Worm (Caenorhabditis elegans) whole organism, young adult: ENCODE data around the gene nhr-257.

Source experiments
- D2030.7 ChIP-seq: fragments of 200-800 bp; sonication (Bioruptor generic); IDR thresholded peaks from 2 replicates; pipeline ENCODE4 v1.3.6; 2022; ENCODE audit warnings: missing genetic modification reagents, missing genetic modification characterization, missing compliant biosample characterization
- F23B12.7 ChIP-seq: sonication (generic microtip); optimal IDR thresholded peaks from 2 replicates; lab custom pipeline; 2017; ENCODE audit warnings: missing genetic modification characterization, mild to moderate bottlenecking, missing compliant biosample characterization, antibody characterized with exemption, moderate library complexity; ENCODE audit not compliant: insufficient read depth
- F33H1.4 ChIP-seq: fragments of 200-800 bp; sonication (Bioruptor generic); IDR thresholded peaks from 2 replicates; pipeline ENCODE4 v1.3.6; 2022; ENCODE audit warnings: missing genetic modification reagents, missing genetic modification characterization, missing compliant biosample characterization
- F39B2.1 ChIP-seq: fragments of 200-800 bp; sonication (Bioruptor generic); IDR thresholded peaks from 2 replicates; pipeline ENCODE4 v1.3.6; 2022; ENCODE audit warnings: missing genetic modification reagents, missing genetic modification characterization, missing compliant biosample characterization
- F52B5.7 ChIP-seq: sonication (generic microtip); optimal IDR thresholded peaks from 2 replicates; lab custom pipeline; 2016; ENCODE audit warnings: mild to moderate bottlenecking, missing genetic modification characterization, missing compliant biosample characterization
- F57A8.1 ChIP-seq: fragments of 200-800 bp; sonication (Bioruptor generic); optimal IDR thresholded peaks from 2 replicates; lab custom pipeline; 2018; ENCODE audit warnings: mild to moderate bottlenecking, missing genetic modification characterization, moderate library complexity, missing compliant biosample characterization
- K12H6.12 ChIP-seq: fragments of 200-800 bp; sonication (Bioruptor generic); optimal IDR thresholded peaks from 2 replicates; lab custom pipeline; 2018; ENCODE audit warnings: mild to moderate bottlenecking, missing genetic modification characterization, missing compliant biosample characterization
- T07F8.4 ChIP-seq: sonication (generic microtip); optimal IDR thresholded peaks from 2 replicates; lab custom pipeline; 2016; ENCODE audit warnings: mild to moderate bottlenecking, missing genetic modification characterization, moderate library complexity, missing compliant biosample characterization
- Y53G8AR.9 ChIP-seq: fragments of 200-800 bp; sonication (Bioruptor generic); conservative IDR thresholded peaks from 2 replicates; pipeline ENCODE4 v1.3.6; 2022; ENCODE audit warnings: missing genetic modification reagents, missing genetic modification characterization, missing compliant biosample characterization
- Y79H2A.3 ChIP-seq: fragments of 200-800 bp; sonication (Bioruptor generic); conservative IDR thresholded peaks from 2 replicates; pipeline ENCODE4 v1.3.6; 2022; ENCODE audit warnings: missing genetic modification reagents, missing genetic modification characterization, missing compliant biosample characterization
- atf-7 ChIP-seq: sonication (generic microtip); optimal IDR thresholded peaks from 2 replicates; lab custom pipeline; 2017; ENCODE audit warnings: mild to moderate bottlenecking, missing genetic modification characterization, missing compliant biosample characterization
- athp-1 ChIP-seq: sonication (generic microtip); optimal IDR thresholded peaks from 2 replicates; lab custom pipeline; 2017; ENCODE audit warnings: mild to moderate bottlenecking, missing genetic modification characterization, missing compliant biosample characterization
- attf-5 ChIP-seq: fragments of 200-800 bp; sonication (Bioruptor generic); optimal IDR thresholded peaks from 2 replicates; lab custom pipeline; 2018; ENCODE audit warnings: mild to moderate bottlenecking, missing genetic modification characterization, missing compliant biosample characterization
- cebp-1 ChIP-seq, 2 experiments: fragments of 200-800 bp in 1 of 2; sonication (Bioruptor generic) in 1 of 2; sonication (generic microtip) in 1 of 2; IDR thresholded peaks in 1 of 2; optimal IDR thresholded peaks in 1 of 2; 2 replicates each; pipeline versions ENCODE4 v1.3.6 to Lab custom; 2017 to 2022; ENCODE audit warnings: missing compliant biosample characterization in 2 of 2, missing genetic modification characterization in 2 of 2, mild to moderate bottlenecking in 1 of 2, missing genetic modification reagents in 1 of 2, moderate library complexity in 1 of 2
- ceh-100 ChIP-seq: fragments of 200-800 bp; sonication (Bioruptor generic); IDR thresholded peaks from 2 replicates; pipeline ENCODE4 v1.3.6; 2022; ENCODE audit warnings: missing genetic modification reagents, missing genetic modification characterization, missing compliant biosample characterization
- ceh-79 ChIP-seq: sonication (generic microtip); optimal IDR thresholded peaks from 2 replicates; lab custom pipeline; 2017; ENCODE audit warnings: mild to moderate bottlenecking, missing genetic modification characterization, missing compliant biosample characterization
- ceh-91 ChIP-seq: fragments of 200-800 bp; sonication (Bioruptor generic); IDR thresholded peaks from 2 replicates; pipeline ENCODE4 v1.3.6; 2022; ENCODE audit warnings: missing genetic modification reagents, missing genetic modification characterization, missing compliant biosample characterization
- dox-1 ChIP-seq: fragments of 200-800 bp; sonication (Bioruptor generic); IDR thresholded peaks from 2 replicates; pipeline ENCODE4 v1.3.6; 2022; ENCODE audit warnings: missing genetic modification reagents, missing genetic modification characterization, missing compliant biosample characterization
- dpff-1 ChIP-seq: sonication (generic microtip); optimal IDR thresholded peaks from 2 replicates; lab custom pipeline; 2017; ENCODE audit warnings: mild to moderate bottlenecking, missing genetic modification characterization, missing compliant biosample characterization
- dpl-1 ChIP-seq: fragments of 150-350 bp; optimal IDR thresholded peaks from 2 replicates; lab custom pipeline; 2014; ENCODE audit warnings: missing biosample characterization, missing genetic modification reagents, missing genetic modification characterization
- efl-1 ChIP-seq: fragments of 150-350 bp; optimal IDR thresholded peaks from 2 replicates; lab custom pipeline; 2014; ENCODE audit warnings: missing biosample characterization, missing genetic modification reagents, missing genetic modification characterization
- ekl-4 ChIP-seq: fragments of 200-800 bp; sonication (Bioruptor generic); IDR thresholded peaks from 2 replicates; pipeline ENCODE4 v1.3.6; 2022; ENCODE audit warnings: missing genetic modification reagents, missing genetic modification characterization, missing compliant biosample characterization
- him-1 ChIP-seq: sonication (generic microtip); optimal IDR thresholded peaks from 2 replicates; lab custom pipeline; 2016; ENCODE audit warnings: missing genotype, missing genetic modification reagents, missing genetic modification characterization, missing compliant biosample characterization
- hmg-1.2 ChIP-seq: fragments of 200-800 bp; sonication (Bioruptor generic); IDR thresholded peaks from 2 replicates; pipeline ENCODE4 v1.3.6; 2022; ENCODE audit warnings: missing genetic modification reagents, missing genetic modification characterization, missing compliant biosample characterization
- let-607 ChIP-seq, 2 experiments: fragments of 200-800 bp in 1 of 2; sonication (Bioruptor generic) in 1 of 2; sonication (generic microtip) in 1 of 2; optimal IDR thresholded peaks; 2 replicates each; lab custom pipeline; 2016 to 2018; ENCODE audit warnings: mild to moderate bottlenecking in 2 of 2, missing compliant biosample characterization in 2 of 2, missing genetic modification characterization in 2 of 2, moderate library complexity in 2 of 2, missing genotype in 1 of 2
- lin-35 ChIP-seq, 3 experiments: fragments of 150-350 bp in 2 of 3; sonication (generic microtip) in 1 of 3; optimal IDR thresholded peaks; 2 replicates each; lab custom pipeline; 2014 to 2018; ENCODE audit warnings: missing biosample characterization in 3 of 3, missing genetic modification characterization in 3 of 3, missing genetic modification reagents in 3 of 3
- lin-54 ChIP-seq: fragments of 200-800 bp; sonication (Bioruptor generic); optimal IDR thresholded peaks from 2 replicates; lab custom pipeline; 2018; ENCODE audit warnings: mild to moderate bottlenecking, missing genetic modification characterization, missing compliant biosample characterization
- madf-6 ChIP-seq: fragments of 200-800 bp; sonication (Bioruptor generic); IDR thresholded peaks from 2 replicates; pipeline ENCODE4 v1.3.6; 2022; ENCODE audit warnings: missing genetic modification reagents, missing genetic modification characterization, missing compliant biosample characterization
- mcd-1 ChIP-seq: fragments of 200-800 bp; sonication (Bioruptor generic); IDR thresholded peaks from 2 replicates; pipeline ENCODE4 v1.3.6; 2022; ENCODE audit warnings: missing genetic modification reagents, missing genetic modification characterization, missing compliant biosample characterization
- mel-28 ChIP-seq: sonication (generic microtip); optimal IDR thresholded peaks from 2 replicates; lab custom pipeline; 2016; ENCODE audit warnings: borderline replicate concordance, mild to moderate bottlenecking, missing genetic modification characterization, missing compliant biosample characterization
- mxl-1 ChIP-seq: sonication (generic microtip); optimal IDR thresholded peaks from 2 replicates; lab custom pipeline; 2016; ENCODE audit warnings: missing genetic modification characterization, missing compliant biosample characterization
- nfyb-1 ChIP-seq: fragments of 200-800 bp; sonication (Bioruptor generic); IDR thresholded peaks from 2 replicates; pipeline ENCODE4 v1.3.6; 2022; ENCODE audit warnings: missing genetic modification reagents, missing genetic modification characterization, missing compliant biosample characterization
- nhr-27 ChIP-seq: fragments of 200-800 bp; sonication (Bioruptor generic); optimal IDR thresholded peaks from 2 replicates; lab custom pipeline; 2018; ENCODE audit warnings: mild to moderate bottlenecking, missing genetic modification characterization, moderate library complexity, missing compliant biosample characterization
- pbrm-1 ChIP-seq: fragments of 200-800 bp; sonication (Bioruptor generic); IDR thresholded peaks from 2 replicates; pipeline ENCODE4 v1.3.6; 2022; ENCODE audit warnings: missing genetic modification reagents, missing genetic modification characterization, missing compliant biosample characterization
- rcor-1 ChIP-seq: fragments of 200-800 bp; sonication (Bioruptor generic); IDR thresholded peaks from 2 replicates; pipeline ENCODE4 v1.3.6; 2022; ENCODE audit warnings: missing genetic modification reagents, missing genetic modification characterization, missing compliant biosample characterization
- rpc-1 ChIP-seq, 2 experiments: fragments of 150-350 bp in 1 of 2; sonication (generic microtip) in 1 of 2; optimal IDR thresholded peaks; 2 replicates each; lab custom pipeline; 2014 to 2018; ENCODE audit warnings: missing biosample characterization in 1 of 2, missing genetic modification characterization in 1 of 2, missing genetic modification reagents in 1 of 2, missing genotype in 1 of 2
- snpc-1.1 ChIP-seq: sonication (generic microtip); optimal IDR thresholded peaks from 2 replicates; lab custom pipeline; 2017; ENCODE audit warnings: missing genetic modification characterization, mild to moderate bottlenecking, missing compliant biosample characterization, antibody characterized with exemption, moderate library complexity, missing genotype, missing genetic modification reagents; ENCODE audit not compliant: insufficient read depth
- snpc-1.3 ChIP-seq: sonication (generic microtip); optimal IDR thresholded peaks from 2 replicates; lab custom pipeline; 2017; ENCODE audit warnings: missing genetic modification characterization, mild to moderate bottlenecking, missing compliant biosample characterization, antibody characterized with exemption, moderate library complexity, missing genotype, missing genetic modification reagents; ENCODE audit not compliant: insufficient read depth
- snpc-3.4 ChIP-seq: sonication (generic microtip); optimal IDR thresholded peaks from 2 replicates; lab custom pipeline; 2017; ENCODE audit warnings: missing genetic modification characterization, mild to moderate bottlenecking, missing compliant biosample characterization, antibody characterized with exemption, moderate library complexity, missing genotype, missing genetic modification reagents
- snpc-4 ChIP-seq, 5 experiments: fragments of 150-350 bp in 1 of 5; sonication (generic microtip) in 4 of 5; optimal IDR thresholded peaks; 2 replicates each; lab custom pipeline; 2014 to 2018; ENCODE audit warnings: missing genetic modification characterization in 5 of 5, missing biosample characterization in 3 of 5, antibody characterized with exemption in 2 of 5, mild to moderate bottlenecking in 2 of 5, missing compliant biosample characterization in 2 of 5, missing genotype in 2 of 5, moderate library complexity in 2 of 5, missing genetic modification reagents in 1 of 5
- tbp1 ChIP-seq: fragments of 200-800 bp; sonication (Bioruptor generic); optimal IDR thresholded peaks from 2 replicates; lab custom pipeline; 2018; ENCODE audit warnings: mild to moderate bottlenecking, missing genetic modification characterization, missing compliant biosample characterization
- tbx-9 ChIP-seq: sonication (generic microtip); optimal IDR thresholded peaks from 2 replicates; lab custom pipeline; 2016; ENCODE audit warnings: borderline replicate concordance, missing genetic modification characterization, inconsistent platforms, missing compliant biosample characterization
- ztf-26 ChIP-seq: sonication (generic microtip); optimal IDR thresholded peaks from 2 replicates; lab custom pipeline; 2017; ENCODE audit warnings: missing genetic modification characterization, missing compliant biosample characterization
- ztf-28 ChIP-seq: fragments of 200-800 bp; sonication (Bioruptor generic); IDR thresholded peaks from 2 replicates; pipeline ENCODE4 v1.3.6; 2022; ENCODE audit warnings: missing genetic modification reagents, missing genetic modification characterization, missing compliant biosample characterization

Gene nhr-257

ce11 chrII:3808104-3808503, 44.6 kb upstream of the nhr-257 start, which contains the start of gene F54D10.5:
Gene F54D10.5, minus strand, starts transcription at chrII:3808177.
- TF ChIP-seq lin-35 (GFP tag; optimal IDR thresholded peaks at IDR 0.05; lab: Kevin White, UChicago) (peak in 1 of 3 experiments; percentile 83), atf-7 (tag; lab: Kevin White, UChicago) (no peak), snpc-1.3 (peak; percentile 57), rcor-1 (GFP tag; lab: Robert Waterston, UW) (peak; percentile 44), attf-5 (GFP tag; lab: Kevin White, UChicago) (peak; percentile 25), mxl-1 (tag; lab: Kevin White, UChicago) (no peak), mel-28 (tag; lab: Kevin White, UChicago) (no peak), ceh-100 (GFP tag; lab: Robert Waterston, UW) (peak; percentile 26; the same call in 1 of the 2 replicates), F23B12.7 (tag; lab: Kevin White, UChicago) (peak; percentile 67), mcd-1 (GFP tag; lab: Robert Waterston, UW) (peak; percentile 73), cebp-1 (GFP tag; IDR thresholded peaks at IDR 0.05; lab: Robert Waterston, UW) (no peak), cebp-1 (tag; optimal IDR thresholded peaks at IDR 0.05; lab: Kevin White, UChicago) (peak; percentile 53), ztf-28 (GFP tag; lab: Robert Waterston, UW) (no peak), dpff-1 (no peak), nfyb-1 (GFP tag; lab: Robert Waterston, UW) (no peak), madf-6 (GFP tag; lab: Robert Waterston, UW) (peak; percentile 63; the same call in 1 of the 2 replicates), snpc-3.4 (tag; lab: Kevin White, UChicago) (peak; percentile 25), F39B2.1 (GFP tag; lab: Robert Waterston, UW) (no peak), F33H1.4 (GFP tag; lab: Robert Waterston, UW) (peak; percentile 22; the same call in 1 of the 2 replicates), snpc-1.1 (tag; lab: Kevin White, UChicago) (peak; percentile 33), efl-1 (GFP tag; lab: Kevin White, UChicago) (peak; percentile 43), ekl-4 (GFP tag; lab: Robert Waterston, UW) (peak; percentile 25; the same call in 1 of the 2 replicates), lin-54 (GFP tag; lab: Kevin White, UChicago) (peak; percentile 68), ztf-26 (tag; lab: Kevin White, UChicago) (no peak), D2030.7 (GFP tag; lab: Robert Waterston, UW) (0 out of 2 replicates have a peak, but pooled peaks have one; percentile 33), dpl-1 (GFP tag; lab: Kevin White, UChicago) (peak; percentile 71), rpc-1 (optimal IDR thresholded peaks at IDR 0.05; lab: Kevin White, UChicago) (peak; percentile 25), rpc-1 (tag; optimal IDR thresholded peaks at IDR 0.05; lab: Kevin White, UChicago) (no peak), dox-1 (GFP tag; lab: Robert Waterston, UW) (0 out of 2 replicates have a peak, but pooled peaks have one; percentile 46), tbp1 (GFP tag; lab: Kevin White, UChicago) (peak; percentile 14), let-607 (tag; optimal IDR thresholded peaks at IDR 0.05; lab: Kevin White, UChicago) (peak in 1 of 2 experiments; percentile 11), hmg-1.2 (GFP tag; lab: Robert Waterston, UW) (peak; percentile 30; the same call in 1 of the 2 replicates), Y53G8AR.9 (GFP tag; lab: Robert Waterston, UW) (0 out of 2 replicates have a peak, but pooled peaks have one; percentile 14), pbrm-1 (0 out of 2 replicates have a peak, but pooled peaks have one; percentile 13)

ce11 chrII:3808643-3809042, 44.1 kb upstream of the nhr-257 start:
- TF ChIP-seq tbx-9 (tag; lab: Kevin White, UChicago) (no peak), K12H6.12 (tag; lab: Kevin White, UChicago) (no peak), nhr-27 (tag; lab: Kevin White, UChicago) (no peak), ceh-79 (no peak), ceh-91 (GFP tag; lab: Robert Waterston, UW) (peak; percentile 61; the same call in 1 of the 2 replicates), Y79H2A.3 (no peak), snpc-4 (GFP tag; optimal IDR thresholded peaks at IDR 0.05; lab: Kevin White, UChicago) (no peak), snpc-4 (tag; optimal IDR thresholded peaks at IDR 0.05; lab: Kevin White, UChicago) (no peak), F52B5.7 (tag; lab: Kevin White, UChicago) (no peak), dpff-1 (no peak), nfyb-1 (GFP tag; lab: Robert Waterston, UW) (no peak), madf-6 (GFP tag; lab: Robert Waterston, UW) (peak; percentile 93), T07F8.4 (tag; lab: Kevin White, UChicago) (no peak), him-1 (tag; lab: Kevin White, UChicago) (peak; percentile 33), athp-1 (tag; lab: Kevin White, UChicago) (no peak), F57A8.1 (GFP tag; lab: Kevin White, UChicago) (no peak)
